Worm (Caenorhabditis elegans) whole organism, L4/young adult: ENCODE data around the gene W04E12.9.

Source experiments
- W03F9.2 ChIP-seq: fragments of 150-350 bp; optimal IDR thresholded peaks from 2 replicates; lab custom pipeline; 2014; ENCODE audit warnings: missing biosample characterization, missing genetic modification characterization
- dao-5 ChIP-seq: sonication (generic microtip); optimal IDR thresholded peaks from 2 replicates; lab custom pipeline; 2016; ENCODE audit warnings: missing genotype, missing genetic modification characterization, moderate library complexity, missing compliant biosample characterization
- him-1 ChIP-seq: sonication (generic microtip); optimal IDR thresholded peaks from 2 replicates; lab custom pipeline; 2016; ENCODE audit warnings: missing genotype, missing genetic modification reagents, missing genetic modification characterization, missing compliant biosample characterization

- TF ChIP-seq him-1 (tag; lab: Kevin White, UChicago) (no peak), dao-5 (tag; lab: Kevin White, UChicago) (no peak), W03F9.2 (tag; lab: Kevin White, UChicago) (no peak)
These were observed 40.5 kb upstream of the W04E12.9 start, which contains the start of gene Y43F8C.17 for ce11 chrV:19715847-19716246.
